Worm (Caenorhabditis elegans): ENCODE results near the gene C10C6.3.

The C10C6.3 gene

ce11 chrIV:11458700-11459263 is 6.2 kb downstream of the C10C6.3 start:
- TF ChIP-seq ceh-32 (tag; optimal IDR thresholded peaks at IDR 0.05; ENCODE audit: poor library complexity) (no peak), F37D6.2 (tag; optimal IDR thresholded peaks at IDR 0.05) (no peak), nhr-25 (tag; optimal IDR thresholded peaks at IDR 0.05; ENCODE audit: borderline replicate concordance, insufficient read depth) (no peak), nhr-41 (GFP tag; IDR thresholded peaks at IDR 0.05) (no peak), egl-43 (GFP tag; IDR thresholded peaks at IDR 0.05) (no peak), nhr-6 (tag; optimal IDR thresholded peaks at IDR 0.05) (no peak), nhr-11 (tag; optimal IDR thresholded peaks at IDR 0.05) (peak; percentile 5), unc-62 (GFP tag; optimal IDR thresholded peaks at IDR 0.05 in 1 of 2) (peak in 1 of 2 experiments; percentile 91), unc-62 (tag; optimal IDR thresholded peaks at IDR 0.05) (no peak), daf-12 (tag; optimal IDR thresholded peaks at IDR 0.05) (no peak)

DNA sequence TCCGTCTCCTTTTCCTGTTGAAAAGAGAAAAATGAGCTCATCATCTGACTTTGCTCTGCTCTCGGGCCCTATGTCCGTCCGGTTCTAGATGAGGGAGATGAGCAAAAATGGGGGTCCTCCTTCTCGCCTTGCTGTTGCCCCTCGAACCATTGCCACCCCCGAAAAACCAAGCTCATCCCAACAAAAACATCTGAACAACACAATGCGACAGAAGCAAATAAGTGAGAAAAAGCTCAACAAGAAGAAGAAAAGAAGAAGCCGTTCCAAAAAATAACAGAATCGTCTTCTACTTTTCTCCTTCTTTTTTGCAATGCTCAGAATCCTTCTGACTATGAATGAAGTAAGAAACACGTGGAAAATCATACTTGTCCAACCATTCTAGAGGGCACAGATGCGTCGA is 9.2 kb downstream of the C10C6.3 start:
- no peak for TF ChIP-seq mdt-29 (GFP tag; IDR thresholded peaks at IDR 0.05)
- TF ChIP-seq aha-1 (tag) = peak; percentile 95

DNA sequence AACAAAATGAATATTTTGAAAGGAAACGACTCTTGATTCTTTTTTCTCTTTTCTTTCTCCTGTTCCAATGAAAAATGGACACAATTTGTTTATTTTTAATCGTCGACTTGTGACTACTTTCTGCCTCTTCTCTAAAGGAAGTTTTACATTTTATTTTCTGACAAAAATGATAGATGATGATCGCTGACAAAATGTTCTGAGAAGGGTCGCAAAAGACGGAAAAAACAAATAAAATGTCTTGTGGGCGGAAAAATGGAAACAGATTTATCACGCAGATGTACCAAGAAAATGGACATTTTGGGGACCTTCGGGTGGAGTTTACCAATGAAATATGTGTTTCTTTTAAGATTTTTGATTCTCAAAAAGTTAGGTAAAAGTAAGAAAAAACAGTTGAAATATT is 12.1 kb downstream of the C10C6.3 start:
- TF ChIP-seq egl-43 (GFP tag; IDR thresholded peaks at IDR 0.05) (no peak), nhr-111 (GFP tag; optimal IDR thresholded peaks at IDR 0.05) (no peak), tra-1 (GFP tag; IDR thresholded peaks at IDR 0.05) (no peak), dmd-9 (GFP tag; IDR thresholded peaks at IDR 0.05) (no peak), F26F4.8 (GFP tag; conservative IDR thresholded peaks at IDR 0.05) (no peak), cey-2 (tag; optimal IDR thresholded peaks at IDR 0.05; ENCODE audit: borderline replicate concordance, insufficient read depth) (no peak), attf-4 (tag; optimal IDR thresholded peaks at IDR 0.05) (no peak), aly-2 (tag; optimal IDR thresholded peaks at IDR 0.05) (no peak), daf-8 (GFP tag; IDR thresholded peaks at IDR 0.05) (no peak), arid-1 (GFP tag; conservative IDR thresholded peaks at IDR 0.05) (no peak), zip-2 (tag; optimal IDR thresholded peaks at IDR 0.05) (no peak), nhr-41 (GFP tag; IDR thresholded peaks at IDR 0.05) (no peak), snpc-4 (tag; optimal IDR thresholded peaks at IDR 0.05) (no peak)

- TF ChIP-seq daf-16 (GFP tag; optimal IDR thresholded peaks at IDR 0.05) (no peak), daf-16 (tag; optimal IDR thresholded peaks at IDR 0.05) (peak; percentile 92), dmd-6 (GFP tag; IDR thresholded peaks at IDR 0.05) (peak; percentile 44; the same call in 1 of the 2 replicates), ZK337.2 (GFP tag; IDR thresholded peaks at IDR 0.05) (no peak), rbr-2 (tag; optimal IDR thresholded peaks at IDR 0.05) (peak; percentile 1), lir-3 (tag; optimal IDR thresholded peaks at IDR 0.05) (no peak), ztf-11 (tag; optimal IDR thresholded peaks at IDR 0.05) (no peak), mxl-2 (GFP tag; conservative IDR thresholded peaks at IDR 0.05) (no peak), ceh-32 (tag; optimal IDR thresholded peaks at IDR 0.05; ENCODE audit: poor library complexity) (no peak), snpc-4 (tag; optimal IDR thresholded peaks at IDR 0.05) (no peak), pqm-1 (tag; optimal IDR thresholded peaks at IDR 0.05) (no peak), nhr-48 (tag; optimal IDR thresholded peaks at IDR 0.05) (no peak), F37D6.2 (tag; optimal IDR thresholded peaks at IDR 0.05) (no peak), aha-1 (tag) (peak; percentile 79), cey-2 (tag; optimal IDR thresholded peaks at IDR 0.05; ENCODE audit: borderline replicate concordance, insufficient read depth) (no peak), zag-1 (tag; optimal IDR thresholded peaks at IDR 0.05) (no peak), egl-43 (GFP tag; IDR thresholded peaks at IDR 0.05) (no peak), ama-1 (optimal IDR thresholded peaks at IDR 0.05) (peak; percentile 22)
Observed at ce11 chrIV:11438255-11438654, 26.8 kb downstream of the C10C6.3 start.

DNA sequence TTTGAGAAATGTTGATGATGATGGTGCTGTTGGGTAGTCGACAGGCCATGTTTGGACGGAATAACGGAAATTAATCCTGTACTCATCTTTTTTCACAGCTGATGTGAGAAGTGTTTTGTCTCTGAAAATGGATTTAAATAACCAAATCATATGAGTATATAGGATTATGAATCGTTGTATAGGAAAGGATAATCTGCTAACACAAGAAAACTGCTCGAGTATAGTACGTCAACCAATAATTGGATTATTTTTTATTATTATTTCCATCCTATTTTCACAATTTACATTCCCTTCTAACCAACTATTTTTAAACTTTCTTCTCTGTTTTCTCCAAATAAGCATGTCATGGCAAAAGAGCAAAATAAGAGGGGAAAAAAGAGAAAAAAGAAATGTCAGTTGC is 29.3 kb downstream of the C10C6.3 start:
- TF ChIP-seq daf-12 (tag; optimal IDR thresholded peaks at IDR 0.05) (no peak), T20F7.1 (GFP tag; optimal IDR thresholded peaks at IDR 0.05) (no peak), tag-97 (GFP tag; IDR thresholded peaks at IDR 0.05) (no peak)

All from whole organism, L4 larva.